Worm (Caenorhabditis elegans): ENCODE data around the gene Y39B6A.27.

The Y39B6A.27 gene

DNA sequence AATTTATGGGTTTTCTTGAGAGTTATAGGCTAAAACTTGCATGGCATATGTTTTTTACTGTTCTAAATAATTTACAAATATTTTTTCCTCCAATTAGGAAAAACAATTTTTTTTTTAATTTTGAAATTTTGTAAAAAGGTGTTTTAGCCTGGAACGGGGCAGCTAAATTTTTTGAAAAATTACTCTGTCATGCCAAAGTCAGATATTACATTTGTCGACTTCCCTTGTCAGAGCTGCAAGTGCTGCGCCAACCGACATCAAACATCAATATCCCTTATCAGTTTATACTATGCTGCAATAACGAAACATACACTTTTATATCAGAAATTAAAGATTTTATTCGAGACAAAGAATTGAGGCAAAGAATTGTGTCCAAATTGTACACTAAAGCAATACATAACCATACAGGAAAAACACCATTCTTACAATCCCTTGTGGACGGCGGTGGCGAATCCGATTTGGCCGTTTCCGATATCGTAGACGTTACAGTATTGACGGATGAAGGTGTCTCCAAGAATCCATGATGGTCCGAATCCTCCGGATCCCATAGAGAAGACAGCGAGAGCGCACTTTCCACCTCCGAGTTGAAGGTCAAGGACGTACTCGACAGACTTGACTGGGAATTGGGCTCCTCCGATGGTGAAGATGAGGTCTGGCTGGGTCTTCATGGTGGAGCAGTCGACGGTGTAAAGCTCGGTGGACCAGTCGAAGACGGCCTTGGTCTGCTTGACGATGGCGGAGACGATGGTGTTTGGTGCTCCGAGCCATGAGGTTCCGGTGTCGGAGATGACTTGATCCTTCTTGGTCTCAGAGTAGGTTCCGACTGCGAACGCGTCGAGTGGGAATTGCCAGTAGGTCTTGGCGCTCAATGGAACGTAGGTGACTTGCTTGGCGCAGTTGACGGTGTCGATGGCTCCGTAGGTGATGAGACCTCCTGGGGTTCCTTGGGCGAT is 17.9 kb downstream of the Y39B6A.27 start (continued):
- TF ChIP-seq madf-5 (GFP tag; IDR thresholded peaks at IDR 0.05): no peak
- TF ChIP-seq daf-16 (GFP tag; optimal IDR thresholded peaks at IDR 0.05): no peak
- peak; percentile 84 for TF ChIP-seq daf-16 (tag; optimal IDR thresholded peaks at IDR 0.05)
- TF ChIP-seq vab-7 (GFP tag; IDR thresholded peaks at IDR 0.05): no peak
- peak; percentile 35; the same call in 1 of the 2 replicates for TF ChIP-seq pha-4 (GFP tag; IDR thresholded peaks at IDR 0.05)
- no peak for TF ChIP-seq pha-4 (tag; optimal IDR thresholded peaks at IDR 0.05)
- TF ChIP-seq zfp-3 (GFP tag; conservative IDR thresholded peaks at IDR 0.05): peak; percentile 83; the same call in 1 of the 2 replicates
- no peak for TF ChIP-seq mdt-29 (GFP tag; IDR thresholded peaks at IDR 0.05)
- TF ChIP-seq set-16 (GFP tag; IDR thresholded peaks at IDR 0.05): peak; percentile 80
- peak; percentile 29 for TF ChIP-seq nhr-77 (tag; optimal IDR thresholded peaks at IDR 0.05)

ce11 chrV:19050438-19050837 is 18.9 kb downstream of the Y39B6A.27 start, which contains the start of gene asp-1:
TSS of gene asp-1 (minus strand) at chrV:19050752.
- TF ChIP-seq daf-19 (GFP tag; conservative IDR thresholded peaks at IDR 0.05) (no peak), cey-2 (tag; optimal IDR thresholded peaks at IDR 0.05; ENCODE audit: borderline replicate concordance, insufficient read depth) (no peak), mdt-29 (GFP tag; IDR thresholded peaks at IDR 0.05) (no peak), zfp-2 (tag; optimal IDR thresholded peaks at IDR 0.05) (no peak), lin-13 (GFP tag; optimal IDR thresholded peaks at IDR 0.05) (peak; percentile 41), arid-1 (GFP tag; conservative IDR thresholded peaks at IDR 0.05) (peak; percentile 63; the same call in 1 of the 2 replicates), spr-1 (tag; optimal IDR thresholded peaks at IDR 0.05) (peak; percentile 24), unc-62 (GFP tag; optimal IDR thresholded peaks at IDR 0.05 in 1 of 2) (peak in 1 of 2 experiments; percentile 75), unc-62 (tag; optimal IDR thresholded peaks at IDR 0.05) (no peak), F44E2.7 (GFP tag; IDR thresholded peaks at IDR 0.05) (peak; percentile 68; the same call in 1 of the 2 replicates), lin-39 (tag; optimal IDR thresholded peaks at IDR 0.05) (no peak), dmd-6 (GFP tag; IDR thresholded peaks at IDR 0.05) (peak; percentile 7; the same call in 1 of the 2 replicates), set-16 (GFP tag; IDR thresholded peaks at IDR 0.05) (peak; percentile 49; the same call in 1 of the 2 replicates), egl-43 (GFP tag; IDR thresholded peaks at IDR 0.05) (peak; percentile 69), zip-2 (tag; optimal IDR thresholded peaks at IDR 0.05) (no peak), mxl-3 (GFP tag; optimal IDR thresholded peaks at IDR 0.05) (peak; percentile 26), php-3 (GFP tag; IDR thresholded peaks at IDR 0.05) (0 out of 2 replicates have a peak, but pooled peaks have one; percentile 25), lim-7 (GFP tag; IDR thresholded peaks at IDR 0.05) (no peak), skn-1 (tag; optimal IDR thresholded peaks at IDR 0.05) (no peak)

DNA sequence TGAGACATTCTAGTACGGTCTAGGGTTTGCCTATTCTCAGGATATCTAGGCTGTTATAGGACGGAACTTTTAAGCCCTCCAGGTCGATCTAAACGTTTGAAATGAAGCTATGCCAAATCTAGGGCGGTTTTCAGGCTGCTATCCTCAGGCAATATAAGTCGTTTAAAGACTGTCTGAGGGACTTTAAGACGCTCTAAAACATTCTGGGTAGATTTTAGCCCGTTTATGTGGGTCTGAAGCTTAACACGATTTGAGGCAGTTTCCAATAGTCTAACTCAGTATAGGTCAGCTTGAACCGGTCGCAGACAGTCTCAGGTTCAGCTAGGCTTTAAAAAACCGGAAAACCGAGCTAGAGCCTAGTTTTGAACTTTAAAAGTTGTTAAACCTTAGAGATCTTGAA is 19.3 kb downstream of the Y39B6A.27 start:
- TF ChIP-seq nhr-10 (tag; optimal IDR thresholded peaks at IDR 0.05) (peak; percentile 11), aha-1 (tag) (peak; percentile 91), nhr-48 (tag; optimal IDR thresholded peaks at IDR 0.05) (no peak), zfp-2 (tag; optimal IDR thresholded peaks at IDR 0.05) (no peak), unc-62 (GFP tag; optimal IDR thresholded peaks at IDR 0.05 in 1 of 2) (peak in 1 of 2 experiments; percentile 56), unc-62 (tag; optimal IDR thresholded peaks at IDR 0.05) (no peak), egl-43 (GFP tag; IDR thresholded peaks at IDR 0.05) (no peak), T26A8.4 (GFP tag; IDR thresholded peaks at IDR 0.05) (no peak), attf-4 (tag; optimal IDR thresholded peaks at IDR 0.05) (no peak), arid-1 (GFP tag; conservative IDR thresholded peaks at IDR 0.05) (no peak), lin-1 (GFP tag; IDR thresholded peaks at IDR 0.05) (no peak), nhr-77 (tag; optimal IDR thresholded peaks at IDR 0.05) (no peak)

ce11 chrV:19051425-19051824 is 19.9 kb downstream of the Y39B6A.27 start:
- TF ChIP-seq zfp-2 (tag; optimal IDR thresholded peaks at IDR 0.05) (no peak), ceh-62 (tag; optimal IDR thresholded peaks at IDR 0.05) (no peak), mxl-2 (GFP tag; conservative IDR thresholded peaks at IDR 0.05) (no peak), cey-2 (tag; optimal IDR thresholded peaks at IDR 0.05; ENCODE audit: borderline replicate concordance, insufficient read depth) (no peak), pha-4 (GFP tag; IDR thresholded peaks at IDR 0.05) (no peak), pha-4 (tag; optimal IDR thresholded peaks at IDR 0.05) (no peak), php-3 (GFP tag; IDR thresholded peaks at IDR 0.05) (0 out of 2 replicates have a peak, but pooled peaks have one; percentile 44), daf-16 (GFP tag; optimal IDR thresholded peaks at IDR 0.05) (no peak), daf-16 (tag; optimal IDR thresholded peaks at IDR 0.05) (peak; percentile 67), arid-1 (GFP tag; conservative IDR thresholded peaks at IDR 0.05) (no peak), ces-1 (GFP tag; optimal IDR thresholded peaks at IDR 0.05) (no peak), lin-38 (GFP tag; IDR thresholded peaks at IDR 0.05) (no peak), rbr-2 (tag; optimal IDR thresholded peaks at IDR 0.05) (no peak), nhr-25 (tag; optimal IDR thresholded peaks at IDR 0.05; ENCODE audit: borderline replicate concordance, insufficient read depth) (no peak), zag-1 (tag; optimal IDR thresholded peaks at IDR 0.05) (no peak), lsy-2 (tag; optimal IDR thresholded peaks at IDR 0.05) (peak in 1 of 2 experiments; percentile 40), pqm-1 (tag; optimal IDR thresholded peaks at IDR 0.05) (peak; percentile 57), nhr-42 (GFP tag; IDR thresholded peaks at IDR 0.05) (no peak)
